Worm (Caenorhabditis elegans) whole organism, L1 larva: Measurements from ENCODE around the gene C50B8.5.
A peak's percentile ranks its signal among the peaks of the same experiment; 100 is the strongest.

Experiments
- F16B12.6 ChIP-seq: fragments of 150-350 bp; optimal IDR thresholded peaks from 2 replicates; lab custom pipeline; 2014; ENCODE audit warnings: missing biosample characterization, missing genetic modification characterization
- Y116A8C.19 ChIP-seq: sonication (generic microtip); optimal IDR thresholded peaks from 2 replicates; lab custom pipeline; 2016; ENCODE audit warnings: missing compliant biosample characterization, missing genetic modification characterization, borderline replicate concordance
- alr-1 ChIP-seq: fragments of 200-800 bp; sonication (Bioruptor generic); optimal IDR thresholded peaks from 2 replicates; lab custom pipeline; 2018; ENCODE audit warnings: borderline replicate concordance, mild to moderate bottlenecking, missing genetic modification characterization, missing compliant biosample characterization
- aly-2 ChIP-seq: fragments of 150-350 bp; optimal IDR thresholded peaks from 2 replicates; lab custom pipeline; 2014; ENCODE audit warnings: missing biosample characterization, missing genetic modification characterization
- blmp-1 ChIP-seq: fragments of 150-350 bp; optimal IDR thresholded peaks from 2 replicates; lab custom pipeline; 2014; ENCODE audit warnings: missing biosample characterization, missing genetic modification characterization
- ceh-82 ChIP-seq, 3 experiments: fragments of 150-350 bp in 1 of 3; sonication (generic microtip) in 2 of 3; optimal IDR thresholded peaks; 2 replicates each; lab custom pipeline; 2014 to 2017; ENCODE audit warnings: missing biosample characterization in 3 of 3, missing genetic modification characterization in 3 of 3
- ceh-90 ChIP-seq: sonication (generic microtip); optimal IDR thresholded peaks from 2 replicates; lab custom pipeline; 2016; ENCODE audit warnings: missing genetic modification characterization, missing compliant biosample characterization
- dpl-1 ChIP-seq, 3 experiments: fragments of 150-350 bp in 2 of 3; sonication (generic microtip) in 1 of 3; optimal IDR thresholded peaks; 2 replicates each; lab custom pipeline; 2014 to 2017; ENCODE audit warnings: missing biosample characterization in 3 of 3, missing genetic modification characterization in 3 of 3, missing genetic modification reagents in 3 of 3
- dsc-1 ChIP-seq: sonication (generic microtip); optimal IDR thresholded peaks from 2 replicates; lab custom pipeline; 2016; ENCODE audit warnings: mild to moderate bottlenecking, missing genetic modification characterization, missing compliant biosample characterization
- efl-1 ChIP-seq, 4 experiments: fragments of 150-350 bp; optimal IDR thresholded peaks in 3 of 4; peaks in 1 of 4; 1 replicate in 1 of 4; 2 replicates in 3 of 4; lab custom pipeline; 2014; ENCODE audit warnings: missing biosample characterization in 2 of 4, missing genetic modification characterization in 2 of 4, missing genetic modification reagents in 2 of 4
- efl-3 ChIP-seq: fragments of 200-800 bp; sonication (Bioruptor generic); optimal IDR thresholded peaks from 2 replicates; lab custom pipeline; 2018; ENCODE audit warnings: mild to moderate bottlenecking, missing genetic modification characterization, missing compliant biosample characterization
- egl-13 ChIP-seq: sonication (generic microtip); optimal IDR thresholded peaks from 2 replicates; lab custom pipeline; 2016; ENCODE audit warnings: missing genotype, missing genetic modification reagents, missing genetic modification characterization, missing compliant biosample characterization
- fkh-4 ChIP-seq: sonication (generic microtip); optimal IDR thresholded peaks from 2 replicates; lab custom pipeline; 2016; ENCODE audit warnings: missing compliant biosample characterization, missing genetic modification characterization, borderline replicate concordance
- hlh-17 ChIP-seq: fragments of 200-800 bp; sonication (Bioruptor generic); optimal IDR thresholded peaks from 2 replicates; lab custom pipeline; 2018; ENCODE audit warnings: missing genetic modification characterization, mild to moderate bottlenecking, missing compliant biosample characterization, moderate library complexity, borderline replicate concordance
- hlh-4 ChIP-seq: sonication (generic microtip); optimal IDR thresholded peaks from 2 replicates; lab custom pipeline; 2016; ENCODE audit warnings: mild to moderate bottlenecking, missing genetic modification characterization, missing compliant biosample characterization
- irx-1 ChIP-seq: sonication (generic microtip); optimal IDR thresholded peaks from 2 replicates; lab custom pipeline; 2016; ENCODE audit warnings: missing genetic modification characterization, missing compliant biosample characterization
- lin-14 ChIP-seq: fragments of 200-800 bp; sonication (Bioruptor generic); optimal IDR thresholded peaks from 2 replicates; lab custom pipeline; 2018; ENCODE audit warnings: mild to moderate bottlenecking, missing genetic modification characterization, moderate library complexity, missing compliant biosample characterization
- lin-15B ChIP-seq: fragments of 150-350 bp; sonication (generic microtip); optimal IDR thresholded peaks from 3 replicates; lab custom pipeline; 2014; ENCODE audit warnings: missing biosample characterization, missing genetic modification characterization
- lin-35 ChIP-seq, 2 experiments: fragments of 150-350 bp; optimal IDR thresholded peaks; 2 replicates each; lab custom pipeline; 2014; ENCODE audit warnings: missing biosample characterization in 2 of 2, missing genetic modification characterization in 2 of 2, missing genetic modification reagents in 2 of 2
- lin-39 ChIP-seq: fragments of 150-350 bp; optimal IDR thresholded peaks from 2 replicates; lab custom pipeline; 2014; ENCODE audit warnings: missing biosample characterization, missing genetic modification reagents, missing genetic modification characterization
- lir-3 ChIP-seq: sonication (generic microtip); optimal IDR thresholded peaks from 2 replicates; lab custom pipeline; 2016; ENCODE audit warnings: mild to moderate bottlenecking, missing genetic modification characterization, moderate library complexity, missing compliant biosample characterization; ENCODE audit not compliant: poor library complexity
- lsy-2 ChIP-seq, 2 experiments: fragments of 150-350 bp; optimal IDR thresholded peaks; 2 replicates each; lab custom pipeline; 2014; ENCODE audit warnings: missing biosample characterization in 2 of 2, missing genetic modification characterization in 2 of 2
- mdl-1 ChIP-seq, 2 experiments: fragments of 150-350 bp; optimal IDR thresholded peaks; 2 replicates each; lab custom pipeline; 2014 to 2017; ENCODE audit warnings: missing biosample characterization in 2 of 2, missing genetic modification characterization in 2 of 2, inconsistent platforms in 1 of 2
- mep-1 ChIP-seq: fragments of 150-350 bp; optimal IDR thresholded peaks from 2 replicates; lab custom pipeline; 2014; ENCODE audit warnings: missing biosample characterization, missing genetic modification characterization
- nhr-12 ChIP-seq: sonication (generic microtip); optimal IDR thresholded peaks from 2 replicates; lab custom pipeline; 2017; ENCODE audit warnings: missing biosample characterization, missing genetic modification characterization
- nhr-19 ChIP-seq: fragments of 200-800 bp; sonication (Bioruptor generic); conservative IDR thresholded peaks from 2 replicates; pipeline ENCODE4 v1.3.6; 2022; ENCODE audit warnings: missing genetic modification characterization, missing compliant biosample characterization
- nhr-20 ChIP-seq: sonication (generic microtip); optimal IDR thresholded peaks from 2 replicates; lab custom pipeline; 2016; ENCODE audit warnings: mild to moderate bottlenecking, missing genetic modification characterization, missing compliant biosample characterization
- nhr-237 ChIP-seq: fragments of 150-350 bp; optimal IDR thresholded peaks from 2 replicates; lab custom pipeline; 2014; ENCODE audit warnings: missing biosample characterization, missing genetic modification characterization
- nhr-47 ChIP-seq: sonication (generic microtip); optimal IDR thresholded peaks from 2 replicates; lab custom pipeline; 2016; ENCODE audit warnings: mild to moderate bottlenecking, missing genetic modification characterization, moderate library complexity, missing compliant biosample characterization
- nhr-71 ChIP-seq: sonication (generic microtip); optimal IDR thresholded peaks from 2 replicates; lab custom pipeline; 2016; ENCODE audit warnings: mild to moderate bottlenecking, missing genetic modification characterization, moderate library complexity, missing compliant biosample characterization
- nhr-84 ChIP-seq: sonication (generic microtip); optimal IDR thresholded peaks from 2 replicates; lab custom pipeline; 2017; ENCODE audit warnings: missing biosample characterization, missing genetic modification characterization
- nhr-85 ChIP-seq: sonication (generic microtip); peaks from one replicate; lab custom pipeline; 2016; ENCODE audit warnings: missing genetic modification characterization, inconsistent platforms, missing compliant biosample characterization
- nhr-90 ChIP-seq: sonication (generic microtip); optimal IDR thresholded peaks from 2 replicates; lab custom pipeline; 2016; ENCODE audit warnings: mild to moderate bottlenecking, missing genetic modification characterization, missing compliant biosample characterization; ENCODE audit not compliant: poor library complexity
- pax-3 ChIP-seq: fragments of 200-800 bp; sonication (Bioruptor generic); optimal IDR thresholded peaks from 2 replicates; lab custom pipeline; 2018; ENCODE audit warnings: mild to moderate bottlenecking, missing genetic modification characterization, moderate library complexity, missing compliant biosample characterization
- pqm-1 ChIP-seq: sonication (generic microtip); optimal IDR thresholded peaks from 3 replicates; lab custom pipeline; 2017; ENCODE audit warnings: missing biosample characterization, missing genetic modification characterization
- rnt-1 ChIP-seq: sonication (generic microtip); optimal IDR thresholded peaks from 2 replicates; lab custom pipeline; 2016; ENCODE audit warnings: mild to moderate bottlenecking, missing genetic modification characterization, moderate library complexity, missing compliant biosample characterization
- skn-1 ChIP-seq: fragments of 150-350 bp; optimal IDR thresholded peaks from 2 replicates; lab custom pipeline; 2014; ENCODE audit warnings: missing biosample characterization, missing genetic modification characterization
- snpc-4 ChIP-seq: fragments of 150-350 bp; optimal IDR thresholded peaks from 2 replicates; lab custom pipeline; 2014; ENCODE audit warnings: missing biosample characterization, missing genetic modification characterization
- snu-23 ChIP-seq: sonication (generic microtip); optimal IDR thresholded peaks from 2 replicates; lab custom pipeline; 2016; ENCODE audit warnings: missing genetic modification characterization, missing compliant biosample characterization
- swsn-7 ChIP-seq: sonication (generic microtip); optimal IDR thresholded peaks from 2 replicates; lab custom pipeline; 2016; ENCODE audit warnings: missing genetic modification characterization, missing compliant biosample characterization
- tbx-2 ChIP-seq: sonication (generic microtip); optimal IDR thresholded peaks from 2 replicates; lab custom pipeline; 2016; ENCODE audit warnings: missing genetic modification characterization, missing compliant biosample characterization
- xbp-1 ChIP-seq: sonication (generic microtip); optimal IDR thresholded peaks from 2 replicates; lab custom pipeline; 2016; ENCODE audit warnings: missing genetic modification characterization, missing compliant biosample characterization
- zip-4 ChIP-seq: fragments of 200-800 bp; sonication (Bioruptor generic); optimal IDR thresholded peaks from 2 replicates; lab custom pipeline; 2018; ENCODE audit warnings: mild to moderate bottlenecking, missing genetic modification characterization, moderate library complexity, missing compliant biosample characterization

Gene C50B8.5

ce11 chrV:13587902-13588301, 7.1 kb downstream of the C50B8.5 start, which contains the start of gene F53F4.17:
F53F4.17 (plus strand) TSS chrV:13588202.
- TF ChIP-seq hlh-17 (GFP tag; lab: Kevin White, UChicago) (no peak), tbx-2 (no peak), irx-1 (tag; lab: Kevin White, UChicago) (no peak), snu-23 (GFP tag; lab: Kevin White, UChicago) (no peak)

ce11 chrV:13589494-13590176, 8.9 kb downstream of the C50B8.5 start, which contains the start of the genes F53F4.2 and F53F4.18:
F53F4.2 (minus strand) TSS chrV:13589594.
F53F4.18 (plus strand) TSS chrV:13590126.
- TF ChIP-seq hlh-17 (GFP tag; lab: Kevin White, UChicago) (no peak), nhr-84 (tag; lab: Kevin White, UChicago) (no peak), lin-39 (tag; lab: Kevin White, UChicago) (no peak), nhr-90 (tag; lab: Kevin White, UChicago) (no peak)

- TF ChIP-seq mdl-1 (tag; optimal IDR thresholded peaks at IDR 0.05; lab: Kevin White, UChicago) (no peak), rnt-1 (tag; lab: Kevin White, UChicago) (peak; percentile 58), skn-1 (tag; lab: Kevin White, UChicago) (no peak), blmp-1 (tag; lab: Kevin White, UChicago) (peak; percentile 37), efl-1 (optimal IDR thresholded peaks at IDR 0.05; lab: Kevin White, UChicago) (peak; percentile 46 to 66), efl-1 (GFP tag; optimal IDR thresholded peaks at IDR 0.05 in 1 of 2; lab: Kevin White, UChicago) (peak; percentile 58 to 95), aly-2 (tag; lab: Kevin White, UChicago) (no peak), mep-1 (tag; lab: Kevin White, UChicago) (peak; percentile 63), fkh-4 (tag; lab: Kevin White, UChicago) (peak; percentile 4), xbp-1 (peak; percentile 46), lin-35 (GFP tag; optimal IDR thresholded peaks at IDR 0.05; lab: Kevin White, UChicago) (peak; percentile 47 to 52), pax-3 (no peak), Y116A8C.19 (tag; lab: Kevin White, UChicago) (no peak), lin-15B (peak; percentile 57), ceh-90 (tag; lab: Kevin White, UChicago) (no peak), snpc-4 (tag; lab: Kevin White, UChicago) (peak; percentile 0), alr-1 (tag; lab: Kevin White, UChicago) (no peak), lir-3 (tag; lab: Kevin White, UChicago) (peak; percentile 29), nhr-71 (tag; lab: Kevin White, UChicago) (peak; percentile 66), ceh-82 (tag; optimal IDR thresholded peaks at IDR 0.05; lab: Kevin White, UChicago) (peak in 2 of 3 experiments; percentile 35), dsc-1 (tag; lab: Kevin White, UChicago) (peak; percentile 69), nhr-19 (GFP tag; lab: Robert Waterston, UW) (no peak; the same call in 1 of the 2 replicates), dpl-1 (GFP tag; optimal IDR thresholded peaks at IDR 0.05; lab: Kevin White, UChicago) (peak; percentile 33 to 74 (median 65)), snu-23 (GFP tag; lab: Kevin White, UChicago) (peak; percentile 56), lin-14 (GFP tag; lab: Kevin White, UChicago) (no peak), nhr-47 (tag; lab: Kevin White, UChicago) (peak; percentile 67), egl-13 (tag; lab: Kevin White, UChicago) (peak; percentile 26), lsy-2 (tag; optimal IDR thresholded peaks at IDR 0.05; lab: Kevin White, UChicago) (peak; percentile 46 to 53), tbx-2 (peak; percentile 37), nhr-20 (tag; lab: Kevin White, UChicago) (peak; percentile 60), zip-4 (GFP tag; lab: Kevin White, UChicago) (no peak), F16B12.6 (tag; lab: Kevin White, UChicago) (no peak), nhr-12 (no peak), pqm-1 (tag; lab: Kevin White, UChicago) (no peak), nhr-84 (tag; lab: Kevin White, UChicago) (no peak), nhr-85 (tag; lab: Kevin White, UChicago) (peak; percentile 32), efl-3 (GFP tag; lab: Kevin White, UChicago) (no peak), hlh-4 (tag; lab: Kevin White, UChicago) (no peak), nhr-237 (tag; lab: Kevin White, UChicago) (no peak), lin-39 (tag; lab: Kevin White, UChicago) (no peak), irx-1 (tag; lab: Kevin White, UChicago) (peak; percentile 41), nhr-90 (tag; lab: Kevin White, UChicago) (peak; percentile 37), swsn-7 (tag; lab: Kevin White, UChicago) (peak; percentile 57)
Measured at ce11 chrV:13591504-13592174, 10.9 kb downstream of the C50B8.5 start, which contains the start of gene tbcb-1. tbcb-1 (plus strand) TSS chrV:13592124.
